Worm (Caenorhabditis elegans) whole organism, L3 larva: ENCODE measurements around the gene Y46G5A.15.

Experiments
- R02D3.7 ChIP-seq: fragments of 150-350 bp; optimal IDR thresholded peaks from 2 replicates; lab custom pipeline; 2014; ENCODE audit warnings: missing biosample characterization, missing genetic modification characterization
- ZK546.5 ChIP-seq: sonication (generic microtip); optimal IDR thresholded peaks from 2 replicates; lab custom pipeline; 2017; ENCODE audit warnings: missing biosample characterization, missing genetic modification characterization
- aly-2 ChIP-seq: fragments of 150-350 bp; optimal IDR thresholded peaks from 2 replicates; lab custom pipeline; 2014; ENCODE audit warnings: missing biosample characterization, missing genetic modification characterization
- ceh-28 ChIP-seq: fragments of 150-350 bp; optimal IDR thresholded peaks from 2 replicates; lab custom pipeline; 2014; ENCODE audit warnings: missing biosample characterization, missing genetic modification reagents, missing genetic modification characterization
- ceh-82 ChIP-seq: fragments of 150-350 bp; optimal IDR thresholded peaks from 2 replicates; lab custom pipeline; 2014; ENCODE audit warnings: missing biosample characterization, missing genetic modification characterization
- ceh-9 ChIP-seq: sonication (generic microtip); optimal IDR thresholded peaks from 2 replicates; lab custom pipeline; 2018; ENCODE audit warnings: missing biosample characterization, missing genetic modification characterization
- egl-27 ChIP-seq: sonication (generic microtip); optimal IDR thresholded peaks from 4 replicates; lab custom pipeline; 2017; ENCODE audit warnings: missing biosample characterization, missing genetic modification reagents, missing genetic modification characterization
- egl-5 ChIP-seq: fragments of 150-350 bp; optimal IDR thresholded peaks from 2 replicates; lab custom pipeline; 2017; ENCODE audit warnings: missing biosample characterization, missing genetic modification reagents, missing genetic modification characterization, inconsistent platforms
- elt-1 ChIP-seq: fragments of 150-350 bp; optimal IDR thresholded peaks from 2 replicates; lab custom pipeline; 2014; ENCODE audit warnings: missing biosample characterization, missing genetic modification characterization
- elt-3 ChIP-seq, 3 experiments: fragments of 150-350 bp in 1 of 3; sonication (generic microtip) in 2 of 3; optimal IDR thresholded peaks; 2 replicates in 2 of 3; 4 replicates in 1 of 3; lab custom pipeline; 2014 to 2017; ENCODE audit warnings: missing biosample characterization in 3 of 3, missing genetic modification characterization in 3 of 3
- fkh-10 ChIP-seq: sonication (generic microtip); optimal IDR thresholded peaks from 2 replicates; lab custom pipeline; 2017; ENCODE audit warnings: missing biosample characterization, missing genetic modification reagents, missing genetic modification characterization
- fkh-2 ChIP-seq: fragments of 150-350 bp; optimal IDR thresholded peaks from 2 replicates; lab custom pipeline; 2014; ENCODE audit warnings: missing biosample characterization, missing genetic modification reagents, missing genetic modification characterization
- fos-1 ChIP-seq: fragments of 150-350 bp; optimal IDR thresholded peaks from 2 replicates; lab custom pipeline; 2014; ENCODE audit warnings: missing biosample characterization, missing genetic modification characterization
- mdl-1 ChIP-seq: fragments of 150-350 bp; optimal IDR thresholded peaks from 2 replicates; lab custom pipeline; 2014; ENCODE audit warnings: missing biosample characterization, missing genetic modification characterization
- nfya-1 ChIP-seq: sonication (generic microtip); optimal IDR thresholded peaks from 2 replicates; lab custom pipeline; 2017; ENCODE audit warnings: missing genetic modification characterization, mild to moderate bottlenecking, missing compliant biosample characterization, antibody characterized with exemption, moderate library complexity; ENCODE audit not compliant: insufficient read depth
- nhr-11 ChIP-seq: fragments of 150-350 bp; optimal IDR thresholded peaks from 2 replicates; lab custom pipeline; 2014; ENCODE audit warnings: missing biosample characterization, missing genetic modification characterization
- nhr-12 ChIP-seq: fragments of 150-350 bp; optimal IDR thresholded peaks from 2 replicates; lab custom pipeline; 2014; ENCODE audit warnings: missing biosample characterization, missing genetic modification characterization
- nhr-23 ChIP-seq: fragments of 150-350 bp; optimal IDR thresholded peaks from 2 replicates; lab custom pipeline; 2014; ENCODE audit warnings: missing biosample characterization, missing genetic modification reagents, missing genetic modification characterization
- nhr-28 ChIP-seq: fragments of 150-350 bp; optimal IDR thresholded peaks from 2 replicates; lab custom pipeline; 2014; ENCODE audit warnings: missing biosample characterization, missing genetic modification characterization
- nhr-67 ChIP-seq: fragments of 150-350 bp; optimal IDR thresholded peaks from 2 replicates; lab custom pipeline; 2014; ENCODE audit warnings: missing biosample characterization, missing genetic modification characterization
- nhr-76 ChIP-seq: fragments of 150-350 bp; sonication (generic microtip); optimal IDR thresholded peaks from 5 replicates; lab custom pipeline; 2014; ENCODE audit warnings: missing biosample characterization, missing genetic modification characterization
- nhr-77 ChIP-seq: fragments of 150-350 bp; optimal IDR thresholded peaks from 2 replicates; lab custom pipeline; 2014; ENCODE audit warnings: missing biosample characterization, missing genetic modification characterization
- pha-4 ChIP-seq: fragments of 150-350 bp; optimal IDR thresholded peaks from 2 replicates; lab custom pipeline; 2014; ENCODE audit warnings: missing biosample characterization, missing genetic modification reagents, missing genetic modification characterization
- pqm-1 ChIP-seq: fragments of 150-350 bp; optimal IDR thresholded peaks from 2 replicates; lab custom pipeline; 2017; ENCODE audit warnings: missing biosample characterization, missing genetic modification characterization, inconsistent platforms
- sea-2 ChIP-seq: fragments of 150-350 bp; sonication (generic microtip); optimal IDR thresholded peaks from 4 replicates; lab custom pipeline; 2014; ENCODE audit warnings: missing biosample characterization, missing genetic modification reagents, missing genetic modification characterization
- skn-1 ChIP-seq: fragments of 150-350 bp; optimal IDR thresholded peaks from 2 replicates; lab custom pipeline; 2014; ENCODE audit warnings: missing biosample characterization, missing genetic modification characterization
- snpc-4 ChIP-seq: fragments of 150-350 bp; optimal IDR thresholded peaks from 2 replicates; lab custom pipeline; 2014; ENCODE audit warnings: missing biosample characterization, missing genetic modification characterization
- tbx-2 ChIP-seq: sonication (generic microtip); optimal IDR thresholded peaks from 2 replicates; lab custom pipeline; 2016; ENCODE audit warnings: mild to moderate bottlenecking, missing genetic modification characterization, missing compliant biosample characterization
- unc-62 ChIP-seq: fragments of 150-350 bp; sonication (generic microtip); optimal IDR thresholded peaks from 4 replicates; lab custom pipeline; 2014; ENCODE audit warnings: missing biosample characterization, missing genetic modification reagents, missing genetic modification characterization

Y46G5A.15 gene

DNA sequence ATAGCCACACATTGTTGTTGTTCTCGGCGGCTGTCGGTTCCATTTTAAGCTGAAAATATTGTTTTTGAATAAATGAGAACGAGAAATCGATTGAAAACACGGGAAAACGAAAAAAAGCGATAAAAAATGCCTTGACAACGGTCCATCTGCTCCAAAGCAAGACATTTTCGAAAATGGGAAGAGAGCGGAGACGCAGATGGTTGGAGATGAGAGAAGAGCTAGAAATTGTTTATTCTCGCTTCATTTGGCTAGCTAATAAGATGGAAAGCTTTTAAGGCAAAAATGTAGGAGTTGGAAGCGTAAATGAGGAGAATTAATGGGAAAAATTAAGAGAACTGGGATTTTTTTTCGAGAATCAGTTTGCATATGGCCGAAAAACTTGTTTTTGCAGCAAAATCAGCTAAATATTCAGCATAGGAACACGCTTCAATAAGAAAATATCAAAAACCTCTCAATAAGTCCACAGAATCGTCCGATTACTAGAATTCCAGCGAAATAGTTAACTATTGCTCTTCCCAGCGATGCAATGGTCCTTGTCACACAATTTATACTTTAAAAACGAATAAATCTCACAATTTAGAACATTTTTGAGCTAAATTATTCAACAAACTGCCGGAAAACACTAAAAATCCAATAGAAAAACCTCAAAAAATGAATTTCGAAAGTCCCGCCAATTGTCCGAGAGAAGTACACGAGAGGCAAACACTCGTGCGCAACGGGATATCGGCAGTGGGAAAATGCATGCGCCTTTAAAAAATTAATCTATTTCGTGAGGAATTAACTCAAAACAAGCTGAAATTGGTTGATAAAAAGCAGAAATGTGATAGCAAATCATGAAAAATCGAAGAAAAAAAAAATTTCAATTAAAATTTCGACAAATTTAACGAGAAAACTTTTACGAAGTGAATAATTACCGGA is 46.7 kb downstream of the Y46G5A.15 start, which contains the start of gene pisy-1 (continued):
- TF ChIP-seq tbx-2 (tag; lab: Kevin White, UChicago) (no peak), nhr-76 (tag; lab: Kevin White, UChicago) (no peak), fos-1 (no peak), egl-5 (peak; percentile 46), skn-1 (tag; lab: Kevin White, UChicago) (no peak), ceh-82 (tag; lab: Kevin White, UChicago) (no peak), nhr-28 (tag; lab: Kevin White, UChicago) (no peak), ceh-9 (no peak), nfya-1 (tag; lab: Kevin White, UChicago) (no peak), ZK546.5 (tag; lab: Kevin White, UChicago) (no peak), fkh-10 (GFP tag; lab: Kevin White, UChicago) (no peak), nhr-12 (tag; lab: Kevin White, UChicago) (no peak), elt-3 (tag; optimal IDR thresholded peaks at IDR 0.05; lab: Kevin White, UChicago) (no peak), R02D3.7 (tag; lab: Kevin White, UChicago) (no peak), egl-27 (no peak)

- TF ChIP-seq aly-2 (tag; lab: Kevin White, UChicago) (no peak), nhr-11 (no peak), mdl-1 (tag; lab: Kevin White, UChicago) (no peak), egl-27 (no peak), nhr-23 (tag; lab: Kevin White, UChicago) (no peak), fkh-10 (GFP tag; lab: Kevin White, UChicago) (no peak), sea-2 (no peak), ceh-82 (tag; lab: Kevin White, UChicago) (no peak), nhr-67 (no peak), snpc-4 (tag; lab: Kevin White, UChicago) (no peak), elt-1 (tag; lab: Kevin White, UChicago) (no peak), fkh-2 (tag; lab: Kevin White, UChicago) (no peak), ceh-28 (tag; lab: Kevin White, UChicago) (no peak), pha-4 (tag; lab: Kevin White, UChicago) (no peak), nhr-77 (tag; lab: Kevin White, UChicago) (no peak), unc-62 (GFP tag; lab: Kevin White, UChicago) (no peak), pqm-1 (tag; lab: Kevin White, UChicago) (no peak)
These were observed 48.6 kb downstream of the Y46G5A.15 start, which contains the start of gene snrp-200 for ce11 chrII:12736579-12736978. Gene snrp-200, minus strand, starts transcription at chrII:12736910.
